Fruit fly (Drosophila melanogaster) whole organism, embryonic: ENCODE results near the gene Syp.

Source experiments
- CG10462 ChIP-seq: fragments of 200-800 bp; sonication (Bioruptor generic); optimal IDR thresholded peaks from 2 replicates; lab custom pipeline; 2016; ENCODE audit warnings: missing biosample characterization, missing genetic modification characterization
- CG15269 ChIP-seq: fragments of 200-800 bp; sonication (Bioruptor generic); optimal IDR thresholded peaks from 2 replicates; lab custom pipeline; 2018; ENCODE audit warnings: missing biosample characterization, mild to moderate bottlenecking, missing genetic modification characterization, moderate library complexity
- CG3065 ChIP-seq: fragments of 200-800 bp; sonication (Bioruptor generic); optimal IDR thresholded peaks from 2 replicates; lab custom pipeline; 2016; ENCODE audit warnings: missing biosample characterization, missing genetic modification characterization
- CG7786 ChIP-seq: fragments of 200-800 bp; sonication (Bioruptor generic); optimal IDR thresholded peaks from 2 replicates; lab custom pipeline; 2016; ENCODE audit warnings: missing biosample characterization, missing genetic modification characterization
- CG8290 ChIP-seq, 3 experiments: fragments of 200-800 bp; sonication (Bioruptor generic); optimal IDR thresholded peaks; 2 replicates each; lab custom pipeline; 2016 to 2019; ENCODE audit warnings: missing biosample characterization in 3 of 3, missing genetic modification characterization in 3 of 3, mild to moderate bottlenecking in 2 of 3, moderate library complexity in 1 of 3
- CG9437 ChIP-seq: fragments of 200-800 bp; sonication (Bioruptor generic); optimal IDR thresholded peaks from 2 replicates; lab custom pipeline; 2018; ENCODE audit warnings: missing biosample characterization, mild to moderate bottlenecking, missing genetic modification characterization
- Nf-YC ChIP-seq: fragments of 200-800 bp; optimal IDR thresholded peaks from 3 replicates; lab custom pipeline; 2019; ENCODE audit warnings: missing biosample characterization, mild to moderate bottlenecking, missing genetic modification characterization, moderate library complexity
- NfI ChIP-seq: fragments of 200-800 bp; sonication (Bioruptor generic); optimal IDR thresholded peaks from 3 replicates; lab custom pipeline; 2018; ENCODE audit warnings: missing biosample characterization, mild to moderate bottlenecking, missing genetic modification characterization, moderate library complexity
- bsh ChIP-seq, 2 experiments: fragments of 200-800 bp; sonication (Bioruptor generic); optimal IDR thresholded peaks; 2 replicates each; lab custom pipeline; 2017 to 2018; ENCODE audit warnings: mild to moderate bottlenecking in 2 of 2, missing biosample characterization in 2 of 2, missing genetic modification characterization in 2 of 2, moderate library complexity in 1 of 2
- chinmo ChIP-seq: fragments of 200-800 bp; sonication (Bioruptor generic); IDR thresholded peaks from 4 replicates; pipeline ENCODE4 v1.3.6; 2022; ENCODE audit warnings: missing biosample characterization, missing genetic modification characterization; ENCODE audit not compliant: partially characterized antibody
- wek ChIP-seq: fragments of 200-800 bp; sonication (Bioruptor generic); optimal IDR thresholded peaks from 3 replicates; lab custom pipeline; 2018; ENCODE audit warnings: missing biosample characterization, mild to moderate bottlenecking, missing genetic modification characterization, moderate library complexity

- TF ChIP-seq CG10462 (GFP tag; lab: Kevin White, UChicago), result no peak
- no peak for TF ChIP-seq Nf-YC (tag; lab: Kevin White, UChicago)
- TF ChIP-seq CG15269 (tag; lab: Kevin White, UChicago), result no peak
- no peak for TF ChIP-seq CG7786 (GFP tag; lab: Kevin White, UChicago)
- TF ChIP-seq CG9437 (GFP tag; lab: Kevin White, UChicago), result no peak
- no peak for TF ChIP-seq chinmo (GFP tag; lab: Robert Waterston, UW)
- no peak for TF ChIP-seq NfI (GFP tag; lab: Kevin White, UChicago)
- no peak for TF ChIP-seq wek (GFP tag; lab: Kevin White, UChicago)
- TF ChIP-seq bsh (GFP tag; optimal IDR thresholded peaks at IDR 0.05; lab: Kevin White, UChicago), result no peak
- TF ChIP-seq CG3065 (GFP tag; lab: Kevin White, UChicago), result no peak
- TF ChIP-seq CG8290 (GFP tag; optimal IDR thresholded peaks at IDR 0.05; lab: Kevin White, UChicago), result no peak
- TF ChIP-seq CG8290 (tag; optimal IDR thresholded peaks at IDR 0.05; lab: Kevin White, UChicago), result no peak
Observed at dm6 chr3R:20743769-20744168, 12.8 kb upstream of the Syp start, which contains the start of gene CG31199.
